Worm (Caenorhabditis elegans): ENCODE data around the gene F58F12.2.

DNA sequence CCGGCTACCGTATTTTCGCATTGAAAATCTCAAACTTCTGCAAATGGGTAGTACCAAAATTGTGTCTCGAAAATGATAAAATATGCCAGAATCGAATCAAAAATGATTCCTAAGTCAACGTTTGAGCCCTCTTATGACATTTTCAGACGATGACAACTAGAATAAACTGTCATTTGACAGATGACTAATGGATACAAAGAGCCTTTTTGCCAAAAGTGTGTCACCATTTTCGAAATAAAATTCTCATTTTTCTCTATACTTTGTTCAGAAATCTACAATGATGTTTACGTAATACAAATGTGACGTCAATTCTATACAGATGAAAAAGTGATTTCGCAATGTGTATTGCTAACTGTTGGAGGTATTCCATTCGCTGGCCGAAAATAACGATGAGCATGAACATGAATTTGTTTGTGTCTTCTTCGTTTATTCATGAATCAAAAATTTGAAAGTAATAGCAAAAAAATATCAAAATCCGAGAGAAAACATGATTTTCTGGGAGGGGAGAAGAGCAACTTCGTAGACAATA is 41.2 kb downstream of the F58F12.2 start:
- peak; percentile 66 for TF ChIP-seq ztf-3 (GFP tag; optimal IDR thresholded peaks at IDR 0.05)
- peak; percentile 56 for TF ChIP-seq unc-130 (GFP tag; optimal IDR thresholded peaks at IDR 0.05)
- TF ChIP-seq ama-1 (optimal IDR thresholded peaks at IDR 0.05): peak; percentile 96
- peak in 1 of 2 experiments; percentile 49 for TF ChIP-seq ama-1 (GFP tag; optimal IDR thresholded peaks at IDR 0.05)
- TF ChIP-seq hsf-1 (GFP tag; IDR thresholded peaks at IDR 0.05): no peak
- peak; percentile 93 for TF ChIP-seq chd-7 (tag; optimal IDR thresholded peaks at IDR 0.05)
- TF ChIP-seq lag-1 (GFP tag; IDR thresholded peaks at IDR 0.05): 0 out of 2 replicates have a peak, but pooled peaks have one; percentile 44
- no peak for TF ChIP-seq snpc-4 (GFP tag; optimal IDR thresholded peaks at IDR 0.05)
- peak in 2 of 4 experiments; percentile 10 to 50 for TF ChIP-seq snpc-4 (tag; optimal IDR thresholded peaks at IDR 0.05)
- peak; percentile 63 for TF ChIP-seq athp-1 (tag; optimal IDR thresholded peaks at IDR 0.05)
- peak; percentile 46 for TF ChIP-seq pha-4 (tag; optimal IDR thresholded peaks at IDR 0.05)

Measured in whole organism, young adult.